Worm (Caenorhabditis elegans): Measurements from ENCODE around the gene srw-108.

Gene srw-108

ce11 chrV:536571-536970 lies 8.9 kb downstream of the srw-108 start, which contains the start of gene C14C6.5:
Gene C14C6.5 (plus strand): TSS chrV:536628.
- TF ChIP-seq unc-62 (GFP tag; optimal IDR thresholded peaks at IDR 0.05 in 1 of 2) (peak in 1 of 2 experiments; percentile 93), unc-62 (tag; optimal IDR thresholded peaks at IDR 0.05) (no peak), snpc-1.2 (GFP tag; IDR thresholded peaks at IDR 0.05) (no peak), zip-2 (tag; optimal IDR thresholded peaks at IDR 0.05) (no peak)

ce11 chrV:539040-539510 lies 11.4 kb downstream of the srw-108 start, which contains the start of gene nhr-155:
Gene nhr-155 (plus strand): TSS chrV:539460.
- TF ChIP-seq jun-1 (tag; optimal IDR thresholded peaks at IDR 0.05) = no peak
- no peak for TF ChIP-seq zfp-2 (tag; optimal IDR thresholded peaks at IDR 0.05)
- TF ChIP-seq ceh-62 (tag; optimal IDR thresholded peaks at IDR 0.05) = no peak
- no peak for TF ChIP-seq sdz-12 (GFP tag; optimal IDR thresholded peaks at IDR 0.05)
- no peak for TF ChIP-seq daf-8 (GFP tag; IDR thresholded peaks at IDR 0.05)
- TF ChIP-seq spr-3 (GFP tag; optimal IDR thresholded peaks at IDR 0.05) = no peak
- no peak for TF ChIP-seq nhr-48 (tag; optimal IDR thresholded peaks at IDR 0.05)

ce11 chrV:541470-541869 lies 13.8 kb downstream of the srw-108 start:
- TF ChIP-seq sdz-12 (GFP tag; optimal IDR thresholded peaks at IDR 0.05) = no peak
- TF ChIP-seq nhr-41 (GFP tag; IDR thresholded peaks at IDR 0.05) = no peak
- no peak for TF ChIP-seq zfp-3 (GFP tag; conservative IDR thresholded peaks at IDR 0.05)
- no peak for TF ChIP-seq saeg-2 (GFP tag; IDR thresholded peaks at IDR 0.05)
- TF ChIP-seq F26F4.8 (GFP tag; conservative IDR thresholded peaks at IDR 0.05) = no peak
- no peak for TF ChIP-seq fos-1 (tag; optimal IDR thresholded peaks at IDR 0.05)
- TF ChIP-seq nhr-25 (tag; optimal IDR thresholded peaks at IDR 0.05; ENCODE audit: borderline replicate concordance, insufficient read depth) = no peak
- no peak for TF ChIP-seq dmd-6 (GFP tag; IDR thresholded peaks at IDR 0.05)
- TF ChIP-seq ZK337.2 (GFP tag; IDR thresholded peaks at IDR 0.05) = no peak
- TF ChIP-seq fkh-10 (GFP tag; optimal IDR thresholded peaks at IDR 0.05) = no peak
- no peak for TF ChIP-seq madf-9 (GFP tag; conservative IDR thresholded peaks at IDR 0.05)
- TF ChIP-seq lin-15B (tag; optimal IDR thresholded peaks at IDR 0.05) = no peak
- TF ChIP-seq unc-39 (tag; optimal IDR thresholded peaks at IDR 0.05) = no peak
- no peak for TF ChIP-seq daf-12 (tag; optimal IDR thresholded peaks at IDR 0.05)
- no peak for TF ChIP-seq nhr-10 (tag; optimal IDR thresholded peaks at IDR 0.05)

- no peak for TF ChIP-seq pqm-1 (tag; optimal IDR thresholded peaks at IDR 0.05)
- TF ChIP-seq unc-62 (GFP tag; optimal IDR thresholded peaks at IDR 0.05 in 1 of 2) = peak in 1 of 2 experiments; percentile 5
- TF ChIP-seq unc-62 (tag; optimal IDR thresholded peaks at IDR 0.05) = no peak
These were observed 15.5 kb downstream of the srw-108 start, which contains the start of gene C14C6.3 for ce11 chrV:543169-543568. Gene C14C6.3 (plus strand): TSS chrV:543469.

ce11 chrV:547980-548379 lies 20.3 kb downstream of the srw-108 start, which contains the start of gene C14C6.6:
Gene C14C6.6 (minus strand): TSS chrV:548080.
- TF ChIP-seq lin-29 (GFP tag; IDR thresholded peaks at IDR 0.05) = no peak
- TF ChIP-seq aha-1 (tag) = no peak
- no peak for TF ChIP-seq set-16 (GFP tag; IDR thresholded peaks at IDR 0.05)
- TF ChIP-seq F44E2.7 (GFP tag; IDR thresholded peaks at IDR 0.05) = no peak
- TF ChIP-seq zfp-2 (tag; optimal IDR thresholded peaks at IDR 0.05) = no peak
- TF ChIP-seq nhr-11 (tag; optimal IDR thresholded peaks at IDR 0.05) = no peak
- no peak for TF ChIP-seq ztf-7 (tag; optimal IDR thresholded peaks at IDR 0.05)
- TF ChIP-seq cey-2 (tag; optimal IDR thresholded peaks at IDR 0.05; ENCODE audit: borderline replicate concordance, insufficient read depth) = no peak
- TF ChIP-seq lin-39 (tag; optimal IDR thresholded peaks at IDR 0.05) = no peak
- no peak for TF ChIP-seq php-3 (GFP tag; IDR thresholded peaks at IDR 0.05)
- TF ChIP-seq mxl-2 (GFP tag; conservative IDR thresholded peaks at IDR 0.05) = no peak
- TF ChIP-seq vab-7 (GFP tag; IDR thresholded peaks at IDR 0.05) = no peak
- no peak for TF ChIP-seq gei-8 (GFP tag; optimal IDR thresholded peaks at IDR 0.05)

Data from whole organism, L4 larva.